Fruit fly (Drosophila melanogaster) whole organism, wandering third instar larva: ENCODE data around the gene CG11726.

Experiments used
- Abd-B ChIP-seq: fragments of >200 bp; optimal IDR thresholded peaks from 2 replicates; lab custom pipeline; 2017; ENCODE audit warnings: missing biosample characterization, missing genetic modification characterization
- CG32264 ChIP-seq: fragments of 200-800 bp; sonication (Bioruptor generic); optimal IDR thresholded peaks from 2 replicates; lab custom pipeline; 2016; ENCODE audit warnings: missing biosample characterization, missing genetic modification characterization
- CG9705 ChIP-seq: fragments of 200-800 bp; sonication (Bioruptor generic); optimal IDR thresholded peaks from 2 replicates; lab custom pipeline; 2018; ENCODE audit warnings: missing biosample characterization, mild to moderate bottlenecking, missing genetic modification characterization
- CrebA ChIP-seq: fragments of 200-800 bp; sonication (Bioruptor generic); optimal IDR thresholded peaks from 2 replicates; lab custom pipeline; 2016; ENCODE audit warnings: missing biosample characterization, mild to moderate bottlenecking, missing genetic modification characterization, borderline replicate concordance
- Dfd ChIP-seq: fragments of >200 bp; optimal IDR thresholded peaks from 2 replicates; lab custom pipeline; 2017; ENCODE audit warnings: missing biosample characterization, missing genetic modification characterization
- Dif ChIP-seq: fragments of 200-275, 200-300 bp; sonication (Bioruptor generic); optimal IDR thresholded peaks from 2 replicates; lab custom pipeline; 2018; ENCODE audit warnings: missing biosample characterization, missing genetic modification characterization; ENCODE audit not compliant: partially characterized antibody
- GATAd ChIP-seq: sonication (Bioruptor generic); optimal IDR thresholded peaks from 2 replicates; lab custom pipeline; 2016; ENCODE audit warnings: missing biosample characterization, missing genetic modification characterization
- HLH106 ChIP-seq: fragments of 200-800 bp; optimal IDR thresholded peaks from 3 replicates; lab custom pipeline; 2019; ENCODE audit warnings: missing biosample characterization, mild to moderate bottlenecking, missing genetic modification characterization, moderate library complexity
- Hnf4 ChIP-seq: fragments of 200-800 bp; sonication (Bioruptor generic); optimal IDR thresholded peaks from 2 replicates; lab custom pipeline; 2016; ENCODE audit warnings: missing biosample characterization, mild to moderate bottlenecking, missing genetic modification characterization
- Hr78 ChIP-seq: fragments of >200 bp; optimal IDR thresholded peaks from 2 replicates; lab custom pipeline; 2017; ENCODE audit warnings: missing biosample characterization, missing genetic modification characterization
- Hr83 ChIP-seq: fragments of 200-300 bp; sonication (Bioruptor generic); optimal IDR thresholded peaks from 2 replicates; lab custom pipeline; 2016; ENCODE audit warnings: missing biosample characterization, mild to moderate bottlenecking, missing genetic modification characterization, moderate library complexity; ENCODE audit not compliant: poor library complexity, severe bottlenecking
- Jra ChIP-seq: sonication (Bioruptor generic); optimal IDR thresholded peaks from 2 replicates; lab custom pipeline; 2016; ENCODE audit warnings: missing biosample characterization, missing genetic modification characterization
- Mio ChIP-seq: sonication (Bioruptor generic); optimal IDR thresholded peaks from 2 replicates; lab custom pipeline; 2016; ENCODE audit warnings: missing biosample characterization, missing genetic modification characterization
- Myc ChIP-seq: fragments of >200 bp; optimal IDR thresholded peaks from 2 replicates; lab custom pipeline; 2017
- N ChIP-seq: fragments of >200 bp; optimal IDR thresholded peaks from 2 replicates; lab custom pipeline; 2018; ENCODE audit warnings: missing biosample characterization, missing external identifiers, missing genetic modification characterization
- OdsH ChIP-seq: fragments of 200-800 bp; sonication (Bioruptor generic); optimal IDR thresholded peaks from 2 replicates; lab custom pipeline; 2016; ENCODE audit warnings: missing biosample characterization, mild to moderate bottlenecking, missing genetic modification characterization
- Rel ChIP-seq, 2 experiments: fragments of 200-800 bp; sonication (Bioruptor generic) in 1 of 2; optimal IDR thresholded peaks; 2 replicates in 1 of 2; 3 replicates in 1 of 2; lab custom pipeline; 2016 to 2019; ENCODE audit warnings: mild to moderate bottlenecking in 2 of 2, missing biosample characterization in 2 of 2, missing genetic modification characterization in 2 of 2, moderate library complexity in 1 of 2
- Sp1 ChIP-seq: fragments of 200-800 bp; sonication (Bioruptor generic); optimal IDR thresholded peaks from 3 replicates; lab custom pipeline; 2019; ENCODE audit warnings: missing biosample characterization, mild to moderate bottlenecking, missing genetic modification characterization, moderate library complexity
- Vsx2 ChIP-seq: fragments of 200-300, 225-300 bp; sonication (Bioruptor generic); optimal IDR thresholded peaks from 2 replicates; lab custom pipeline; 2018; ENCODE audit warnings: missing biosample characterization, missing genetic modification characterization; ENCODE audit not compliant: partially characterized antibody
- br ChIP-seq: fragments of 200-800 bp; sonication (Bioruptor generic); optimal IDR thresholded peaks from 2 replicates; lab custom pipeline; 2016; ENCODE audit warnings: missing biosample characterization, missing genetic modification characterization
- brk ChIP-seq: fragments of 200-800 bp; sonication (Bioruptor generic); optimal IDR thresholded peaks from 2 replicates; lab custom pipeline; 2016; ENCODE audit warnings: missing biosample characterization, mild to moderate bottlenecking, missing genetic modification characterization
- dmrt93B ChIP-seq: fragments of 200-800 bp; sonication (Bioruptor generic); optimal IDR thresholded peaks from 2 replicates; lab custom pipeline; 2018; ENCODE audit warnings: missing biosample characterization, mild to moderate bottlenecking, missing genetic modification characterization
- dsf ChIP-seq: sonication (Bioruptor generic); optimal IDR thresholded peaks from 2 replicates; lab custom pipeline; 2016; ENCODE audit warnings: missing biosample characterization, missing genetic modification characterization, borderline replicate concordance
- ey ChIP-seq: fragments of 200-800 bp; sonication (Bioruptor generic); optimal IDR thresholded peaks from 2 replicates; lab custom pipeline; 2016; ENCODE audit warnings: missing biosample characterization, missing genetic modification characterization
- foxo ChIP-seq, 2 experiments: fragments of 200-800 bp; sonication (Bioruptor generic); optimal IDR thresholded peaks; 2 replicates in 1 of 2; 3 replicates in 1 of 2; lab custom pipeline; 2016 to 2017; ENCODE audit warnings: missing biosample characterization in 2 of 2, missing genetic modification characterization in 2 of 2
- fru ChIP-seq: fragments of 200-800 bp; sonication (Bioruptor generic); optimal IDR thresholded peaks from 3 replicates; lab custom pipeline; 2016; ENCODE audit warnings: missing biosample characterization, mild to moderate bottlenecking, missing genetic modification characterization
- h ChIP-seq: fragments of 200-800 bp; sonication (Bioruptor generic); optimal IDR thresholded peaks from 3 replicates; lab custom pipeline; 2016; ENCODE audit warnings: missing biosample characterization, mild to moderate bottlenecking, missing genetic modification characterization
- jim ChIP-seq: fragments of 175-275, 200-325 bp; sonication (Bioruptor generic); optimal IDR thresholded peaks from 2 replicates; lab custom pipeline; 2016; ENCODE audit warnings: missing biosample characterization, mild to moderate bottlenecking, missing genetic modification characterization
- lola ChIP-seq: fragments of >200 bp; optimal IDR thresholded peaks from 2 replicates; lab custom pipeline; 2017; ENCODE audit warnings: missing biosample characterization, missing genetic modification characterization
- pan ChIP-seq: fragments of >200 bp; optimal IDR thresholded peaks from 2 replicates; lab custom pipeline; 2017
- psq ChIP-seq: fragments of 200-800 bp; sonication (Bioruptor generic); optimal IDR thresholded peaks from 3 replicates; lab custom pipeline; 2017; ENCODE audit warnings: missing biosample characterization, mild to moderate bottlenecking, missing genetic modification characterization, moderate library complexity
- rgr ChIP-seq: fragments of 200-800 bp; sonication (Bioruptor generic); optimal IDR thresholded peaks from 3 replicates; lab custom pipeline; 2016; ENCODE audit warnings: missing biosample characterization, mild to moderate bottlenecking, missing genetic modification characterization
- sage ChIP-seq: fragments of 200-800 bp; sonication (Bioruptor generic); optimal IDR thresholded peaks from 2 replicates; lab custom pipeline; 2016; ENCODE audit warnings: missing biosample characterization, mild to moderate bottlenecking, missing genetic modification characterization
- sv ChIP-seq: fragments of 200-800 bp; sonication (Bioruptor generic); optimal IDR thresholded peaks from 3 replicates; lab custom pipeline; 2016; ENCODE audit warnings: missing biosample characterization, missing genetic modification characterization
- tai ChIP-seq: sonication (Bioruptor generic); optimal IDR thresholded peaks from 2 replicates; lab custom pipeline; 2016; ENCODE audit warnings: missing biosample characterization, missing genetic modification characterization
- woc ChIP-seq: sonication (Bioruptor generic); optimal IDR thresholded peaks from 2 replicates; lab custom pipeline; 2016; ENCODE audit warnings: missing biosample characterization, mild to moderate bottlenecking, missing genetic modification characterization

The CG11726 gene

dm6 chr3L:11353002-11353401 is 41.5 kb upstream of the CG11726 start:
- TF ChIP-seq Rel (GFP tag; optimal IDR thresholded peaks at IDR 0.05; lab: Kevin White, UChicago): peak; percentile 69
- TF ChIP-seq Rel (tag; optimal IDR thresholded peaks at IDR 0.05; lab: Kevin White, UChicago): peak; percentile 48
- peak; percentile 96 for TF ChIP-seq fru (GFP tag; lab: Kevin White, UChicago)
- no peak for TF ChIP-seq N
- peak; percentile 76 for TF ChIP-seq GATAd (GFP tag; lab: Kevin White, UChicago)
- TF ChIP-seq jim (GFP tag; lab: Kevin White, UChicago): peak; percentile 48
- TF ChIP-seq lola (GFP tag; lab: Kevin White, UChicago): no peak
- TF ChIP-seq br (GFP tag; lab: Kevin White, UChicago): peak; percentile 94
- peak; percentile 79 for TF ChIP-seq Mio
- peak; percentile 89 for TF ChIP-seq psq
- TF ChIP-seq OdsH (GFP tag; lab: Kevin White, UChicago): peak; percentile 95
- TF ChIP-seq Abd-B (GFP tag; lab: Kevin White, UChicago): no peak
- no peak for TF ChIP-seq Myc (lab: Kevin White, UChicago)
- TF ChIP-seq foxo (GFP tag; optimal IDR thresholded peaks at IDR 0.05; lab: Kevin White, UChicago): peak; percentile 93 to 97
- TF ChIP-seq woc (GFP tag; lab: Kevin White, UChicago): peak; percentile 77
- TF ChIP-seq Sp1: peak; percentile 87
- peak; percentile 81 for TF ChIP-seq sage (GFP tag; lab: Kevin White, UChicago)
- TF ChIP-seq h: peak; percentile 98
- peak; percentile 95 for TF ChIP-seq Hnf4 (GFP tag; lab: Kevin White, UChicago)
- peak; percentile 75 for TF ChIP-seq dmrt93B (GFP tag; lab: Kevin White, UChicago)
- peak; percentile 82 for TF ChIP-seq dsf (GFP tag; lab: Kevin White, UChicago)
- peak; percentile 93 for TF ChIP-seq CG32264 (GFP tag; lab: Kevin White, UChicago)
- TF ChIP-seq Hr83 (GFP tag; lab: Kevin White, UChicago): no peak
- peak; percentile 82 for TF ChIP-seq sv (GFP tag; lab: Kevin White, UChicago)
- TF ChIP-seq rgr: peak; percentile 97
- peak; percentile 93 for TF ChIP-seq tai (GFP tag; lab: Kevin White, UChicago)
- peak; percentile 97 for TF ChIP-seq ey (GFP tag; lab: Kevin White, UChicago)
- peak; percentile 92 for TF ChIP-seq brk (GFP tag; lab: Kevin White, UChicago)
- no peak for TF ChIP-seq pan (lab: Kevin White, UChicago)
- peak; percentile 39 for TF ChIP-seq CG9705 (GFP tag; lab: Kevin White, UChicago)
- no peak for TF ChIP-seq Dfd (GFP tag; lab: Kevin White, UChicago)
- peak; percentile 94 for TF ChIP-seq Jra
- TF ChIP-seq Hr78 (GFP tag; lab: Kevin White, UChicago): no peak
- peak; percentile 82 for TF ChIP-seq CrebA (GFP tag; lab: Kevin White, UChicago)
- peak; percentile 90 for TF ChIP-seq HLH106 (tag; lab: Kevin White, UChicago)

DNA sequence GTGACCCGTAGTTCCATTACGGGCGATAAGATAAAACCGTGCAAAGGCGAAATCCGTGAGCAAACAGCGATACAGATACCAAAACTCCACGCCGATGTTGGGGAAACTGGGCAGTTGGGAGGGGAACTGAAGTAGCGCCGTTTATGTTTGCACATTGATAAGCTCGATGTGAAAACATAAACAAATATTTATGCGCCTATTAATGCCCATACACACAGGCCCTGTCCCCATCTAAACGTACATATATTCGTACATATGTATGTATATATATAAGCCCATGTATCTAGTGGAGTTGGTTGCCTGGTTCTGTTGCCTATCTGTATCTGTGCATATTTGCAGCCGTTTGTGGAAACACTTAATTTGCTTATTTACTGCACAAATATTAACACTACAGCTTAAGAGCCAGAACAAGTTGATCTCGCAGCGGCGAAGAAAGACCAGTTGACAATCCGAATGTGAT is 40.2 kb upstream of the CG11726 start:
- TF ChIP-seq br (GFP tag; lab: Kevin White, UChicago): peak; percentile 64
- TF ChIP-seq HLH106 (tag; lab: Kevin White, UChicago): peak; percentile 45
- TF ChIP-seq Sp1: peak; percentile 48
- TF ChIP-seq psq: peak; percentile 43
- no peak for TF ChIP-seq Jra
- TF ChIP-seq h: peak; percentile 70
- peak; percentile 56 for TF ChIP-seq Hnf4 (GFP tag; lab: Kevin White, UChicago)
- peak; percentile 34 for TF ChIP-seq Hr83 (GFP tag; lab: Kevin White, UChicago)
- TF ChIP-seq jim (GFP tag; lab: Kevin White, UChicago): no peak
- TF ChIP-seq CG9705 (GFP tag; lab: Kevin White, UChicago): peak; percentile 23
- no peak for TF ChIP-seq Rel (GFP tag; optimal IDR thresholded peaks at IDR 0.05; lab: Kevin White, UChicago)
- peak; percentile 7 for TF ChIP-seq Rel (tag; optimal IDR thresholded peaks at IDR 0.05; lab: Kevin White, UChicago)
- peak; percentile 10 for TF ChIP-seq CG32264 (GFP tag; lab: Kevin White, UChicago)
- no peak for TF ChIP-seq Vsx2
- peak; percentile 70 for TF ChIP-seq rgr
- TF ChIP-seq GATAd (GFP tag; lab: Kevin White, UChicago): peak; percentile 11
- TF ChIP-seq dmrt93B (GFP tag; lab: Kevin White, UChicago): peak; percentile 36
- TF ChIP-seq Dif (GFP tag; lab: Kevin White, UChicago): no peak
- peak; percentile 13 for TF ChIP-seq sage (GFP tag; lab: Kevin White, UChicago)
- TF ChIP-seq fru (GFP tag; lab: Kevin White, UChicago): peak; percentile 13
- peak; percentile 46 for TF ChIP-seq sv (GFP tag; lab: Kevin White, UChicago)
- TF ChIP-seq OdsH (GFP tag; lab: Kevin White, UChicago): peak; percentile 57
- TF ChIP-seq Abd-B (GFP tag; lab: Kevin White, UChicago): no peak
- TF ChIP-seq ey (GFP tag; lab: Kevin White, UChicago): no peak
- TF ChIP-seq Mio: no peak
- TF ChIP-seq foxo (GFP tag; optimal IDR thresholded peaks at IDR 0.05; lab: Kevin White, UChicago): peak in 1 of 2 experiments; percentile 42
- TF ChIP-seq tai (GFP tag; lab: Kevin White, UChicago): peak; percentile 60
